Fruit fly (Drosophila melanogaster): Measurements from ENCODE around the gene yellow-k.

The yellow-k gene

dm6 chr3L:15562727-15563057 is 42.3 kb downstream of the yellow-k start:
- TF ChIP-seq CG17801 (GFP tag; optimal IDR thresholded peaks at IDR 0.05; ENCODE audit: partially characterized antibody): no peak

- TF ChIP-seq CG17801 (GFP tag; optimal IDR thresholded peaks at IDR 0.05; ENCODE audit: partially characterized antibody): peak; percentile 39
Observed at dm6 chr3L:15563058-15563850, 42.8 kb downstream of the yellow-k start, which contains the start of the genes CG7739 and SCCRO. TSS of gene CG7739 (minus strand) at chr3L:15563065. TSS of gene SCCRO (plus strand) at chr3L:15563427.

- TF ChIP-seq CG17801 (GFP tag; optimal IDR thresholded peaks at IDR 0.05; ENCODE audit: partially characterized antibody): no peak
Observed at dm6 chr3L:15563851-15564106, 43.4 kb downstream of the yellow-k start.

- no peak for TF ChIP-seq CG17801 (GFP tag; optimal IDR thresholded peaks at IDR 0.05; ENCODE audit: partially characterized antibody)
Observed at dm6 chr3L:15565829-15566433, 45.5 kb downstream of the yellow-k start, which contains the start of gene dop. TSS of gene dop (plus strand) at chr3L:15566013.

dm6 chr3L:15566484-15566955 is 46.1 kb downstream of the yellow-k start:
- peak; percentile 54 for TF ChIP-seq CG17801 (GFP tag; optimal IDR thresholded peaks at IDR 0.05; ENCODE audit: partially characterized antibody)

dm6 chr3L:15568748-15569147 is 48.3 kb downstream of the yellow-k start:
- TF ChIP-seq CG17801 (GFP tag; optimal IDR thresholded peaks at IDR 0.05; ENCODE audit: partially characterized antibody): no peak

- no peak for TF ChIP-seq CG17801 (GFP tag; optimal IDR thresholded peaks at IDR 0.05; ENCODE audit: partially characterized antibody)
Observed at dm6 chr3L:15570571-15570970, 50.2 kb downstream of the yellow-k start.
